Worm (Caenorhabditis elegans): ENCODE results near the gene lec-11.

ce11 chrIV:6602376-6602775 is 12.4 kb upstream of the lec-11 start, which contains the start of gene F15B10.3:
- TF ChIP-seq egl-27 (tag; optimal IDR thresholded peaks at IDR 0.05), result no peak
- TF ChIP-seq nhr-6 (tag; optimal IDR thresholded peaks at IDR 0.05), result no peak
- no peak for TF ChIP-seq R02D3.7 (tag; optimal IDR thresholded peaks at IDR 0.05)
- TF ChIP-seq zag-1 (tag; optimal IDR thresholded peaks at IDR 0.05), result no peak
- TF ChIP-seq nhr-237 (tag; optimal IDR thresholded peaks at IDR 0.05), result no peak

Measured in whole organism, L2 larva.